Worm (Caenorhabditis elegans): ENCODE results near the gene R02F11.9.
"Not testable (repeated sequence)": the region's sequence is repeated elsewhere in the genome, so short reads cannot be mapped to it uniquely, and the experiment has no call there.

Gene R02F11.9

DNA sequence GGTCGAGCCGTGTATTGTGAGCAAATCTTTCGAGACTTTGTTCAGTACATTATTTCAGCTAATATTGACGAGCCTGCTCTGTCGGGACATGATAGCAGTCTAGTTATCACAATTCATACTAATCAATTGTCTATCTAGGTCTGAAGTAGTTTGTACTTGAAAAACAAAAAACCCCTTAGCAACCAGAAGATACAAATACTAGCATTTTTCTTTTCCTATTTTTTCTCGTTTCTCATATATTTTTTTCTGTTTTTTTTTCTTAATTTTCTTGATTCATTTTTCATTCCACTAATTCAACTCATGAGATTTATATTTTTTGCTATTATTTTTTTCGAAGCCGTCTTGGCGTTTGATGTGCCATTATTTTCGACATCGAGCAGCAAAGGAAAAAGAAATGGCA lies at the start of gene R02F11.9:
Gene R02F11.9 (plus strand): TSS at position 301 of the 400 bp plus-strand sequence.
- TF ChIP-seq dao-5 (tag; optimal IDR thresholded peaks at IDR 0.05) (no peak), W03F9.2 (tag; optimal IDR thresholded peaks at IDR 0.05) (no peak), him-1 (tag; optimal IDR thresholded peaks at IDR 0.05) (no peak)

ce11 chrV:4737727-4738126 lies 49.5 kb upstream of the R02F11.9 start, which contains the start of gene F39G3.2:
TSS of gene F39G3.2 (plus strand) at chrV:4737831.
- no peak for TF ChIP-seq W03F9.2 (tag; optimal IDR thresholded peaks at IDR 0.05)
- no peak for TF ChIP-seq dao-5 (tag; optimal IDR thresholded peaks at IDR 0.05)
- TF ChIP-seq him-1 (tag; optimal IDR thresholded peaks at IDR 0.05): no peak

DNA sequence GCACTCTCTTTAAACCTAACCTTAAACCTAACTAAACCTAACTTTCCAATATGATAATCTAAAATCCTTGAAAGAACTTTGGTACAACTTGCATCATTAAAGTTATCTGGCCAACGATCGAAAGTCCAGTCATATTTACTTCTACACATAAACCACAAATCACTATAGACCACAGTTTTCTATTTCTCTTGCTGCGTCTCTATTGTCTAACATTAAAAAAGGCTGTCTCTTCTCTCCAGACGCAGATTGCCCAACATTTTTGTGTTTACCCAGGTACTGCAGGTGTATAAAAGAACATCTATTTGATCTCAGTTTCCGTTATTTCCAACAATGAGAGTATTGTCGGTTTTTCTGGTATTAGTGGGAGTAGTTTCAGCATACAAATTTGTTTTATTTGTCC lies 45.1 kb upstream of the R02F11.9 start, which contains the start of gene ugt-61:
Gene ugt-61 (plus strand): TSS at position 233 of the 400 bp plus-strand sequence.
- TF ChIP-seq him-1 (tag; optimal IDR thresholded peaks at IDR 0.05) (no peak), dao-5 (tag; optimal IDR thresholded peaks at IDR 0.05) (no peak), W03F9.2 (tag; optimal IDR thresholded peaks at IDR 0.05) (no peak)

DNA sequence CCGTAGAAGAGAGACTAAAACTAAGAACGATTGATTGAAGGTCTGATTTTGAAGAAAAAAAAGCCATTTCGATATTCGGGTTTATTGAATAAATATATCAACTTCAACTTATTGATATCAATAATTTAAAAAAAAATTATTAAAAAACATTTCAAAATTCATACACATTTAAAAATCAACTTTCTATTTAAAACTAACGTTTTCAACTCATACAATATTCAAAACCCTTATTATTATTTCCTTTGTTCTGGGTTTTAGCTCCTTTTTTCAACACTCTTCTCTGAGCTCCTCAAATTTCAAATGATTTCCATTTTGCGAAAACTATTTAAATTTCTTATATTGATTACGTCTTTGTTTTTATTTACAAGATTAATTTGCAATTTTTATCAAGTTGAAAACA lies 42.0 kb upstream of the R02F11.9 start, which contains the start of gene C18G1.7:
Gene C18G1.7 (plus strand): TSS at position 301 of the 400 bp plus-strand sequence.
- TF ChIP-seq dao-5 (tag; optimal IDR thresholded peaks at IDR 0.05) (no peak), W03F9.2 (tag; optimal IDR thresholded peaks at IDR 0.05) (no peak), him-1 (tag; optimal IDR thresholded peaks at IDR 0.05) (no peak)

- no peak for TF ChIP-seq him-1 (tag; optimal IDR thresholded peaks at IDR 0.05)
- no peak for TF ChIP-seq dao-5 (tag; optimal IDR thresholded peaks at IDR 0.05)
- TF ChIP-seq W03F9.2 (tag; optimal IDR thresholded peaks at IDR 0.05): no peak
Measured at ce11 chrV:4750294-4750693, 37.0 kb upstream of the R02F11.9 start, which contains the start of gene C18G1.6. TSS of gene C18G1.6 (plus strand) at chrV:4750594.

DNA sequence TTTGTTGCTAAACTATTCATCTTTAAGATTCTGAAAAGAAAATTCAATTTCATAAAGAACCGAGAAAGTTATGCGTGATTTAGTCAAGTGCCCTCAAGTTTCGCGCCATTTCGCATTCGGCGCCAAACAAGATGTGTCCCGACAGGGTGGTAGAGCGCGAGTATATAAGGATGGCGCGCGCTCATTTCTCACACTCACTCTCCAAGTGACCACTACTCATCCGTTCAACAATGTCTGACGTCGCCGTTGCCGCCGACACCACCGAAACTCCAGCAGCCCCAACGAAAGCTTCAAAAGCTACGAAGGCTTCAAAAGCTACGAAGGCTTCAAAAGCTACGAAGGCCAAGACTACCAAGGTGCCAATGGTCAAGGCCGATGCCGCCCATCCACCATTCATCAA lies 33.1 kb upstream of the R02F11.9 start, which contains the start of gene hil-4:
Gene hil-4 (plus strand): TSS at position 191 of the 400 bp plus-strand sequence.
- TF ChIP-seq W03F9.2 (tag; optimal IDR thresholded peaks at IDR 0.05) (no peak), dao-5 (tag; optimal IDR thresholded peaks at IDR 0.05) (no peak), him-1 (tag; optimal IDR thresholded peaks at IDR 0.05) (no peak)

DNA sequence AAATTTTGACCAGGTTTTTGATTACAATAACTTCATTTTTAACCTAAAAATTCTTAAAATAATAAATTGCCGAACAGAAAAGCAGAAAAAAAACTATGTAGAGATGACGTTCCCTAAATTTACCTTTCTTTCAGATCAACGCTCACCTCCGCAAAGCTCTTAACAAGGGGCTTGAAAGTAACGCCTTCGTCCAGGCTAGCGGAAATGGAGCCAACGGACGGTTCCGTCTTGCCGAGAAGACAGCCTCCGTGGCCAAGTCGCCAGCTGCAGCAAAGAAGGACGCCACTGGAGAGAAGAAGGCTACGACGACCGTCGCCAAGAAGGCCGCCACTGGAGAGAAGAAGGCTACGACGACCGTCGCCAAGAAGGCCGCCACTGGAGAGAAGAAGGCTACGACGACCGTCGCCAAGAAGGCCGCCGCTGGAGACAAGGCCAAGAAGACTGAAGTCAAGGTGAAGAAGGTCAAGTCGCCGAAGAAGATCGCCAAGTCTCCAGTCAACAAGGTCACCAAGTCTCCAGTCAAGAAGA lies 32.5 kb upstream of the R02F11.9 start:
- TF ChIP-seq him-1 (tag; optimal IDR thresholded peaks at IDR 0.05) (no peak), W03F9.2 (tag; optimal IDR thresholded peaks at IDR 0.05) (no peak), dao-5 (tag; optimal IDR thresholded peaks at IDR 0.05) (no peak)

DNA sequence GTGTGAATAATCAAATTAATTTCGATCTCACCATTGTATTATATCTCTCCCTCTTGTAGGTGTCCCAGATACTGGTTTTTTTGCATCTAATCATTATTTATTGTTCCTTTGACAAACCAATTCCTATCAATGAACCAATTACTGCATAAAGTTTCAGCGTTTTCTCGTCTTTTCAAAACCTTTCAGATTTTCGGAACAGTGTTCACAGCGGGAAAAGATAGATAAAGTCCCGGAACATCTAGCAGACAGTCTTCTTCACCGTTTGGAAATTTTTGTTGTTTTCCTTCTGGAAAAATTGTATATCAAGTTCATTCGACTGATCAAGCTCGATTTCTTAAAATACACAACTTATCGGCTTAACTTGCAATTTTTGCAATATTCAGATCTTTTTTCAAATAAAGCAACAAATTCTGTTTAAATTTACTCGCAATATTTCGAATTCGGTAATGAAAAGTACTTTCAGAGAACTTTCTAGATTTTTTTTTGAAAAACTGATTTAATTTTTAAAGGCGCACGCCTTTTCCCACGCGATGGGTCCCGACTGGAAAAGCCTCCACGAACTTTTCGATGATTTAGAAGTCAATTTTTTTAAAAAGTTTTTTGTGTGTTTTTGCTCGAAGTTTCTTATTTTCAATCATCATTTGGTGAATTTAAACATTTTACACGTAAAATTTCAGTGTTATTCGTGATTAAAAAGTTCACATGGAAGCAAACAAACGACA lies 31.8 kb upstream of the R02F11.9 start, which contains the start of gene pgl-3:
Gene pgl-3 (plus strand): TSS at position 672 of the 722 bp plus-strand sequence.
- TF ChIP-seq dao-5 (tag; optimal IDR thresholded peaks at IDR 0.05) (no peak), W03F9.2 (tag; optimal IDR thresholded peaks at IDR 0.05) (no peak), him-1 (tag; optimal IDR thresholded peaks at IDR 0.05) (no peak)

ce11 chrV:4758019-4758418 lies 29.2 kb upstream of the R02F11.9 start:
- no peak for TF ChIP-seq him-1 (tag; optimal IDR thresholded peaks at IDR 0.05)
- TF ChIP-seq dao-5 (tag; optimal IDR thresholded peaks at IDR 0.05): no peak
- TF ChIP-seq W03F9.2 (tag; optimal IDR thresholded peaks at IDR 0.05): no peak

DNA sequence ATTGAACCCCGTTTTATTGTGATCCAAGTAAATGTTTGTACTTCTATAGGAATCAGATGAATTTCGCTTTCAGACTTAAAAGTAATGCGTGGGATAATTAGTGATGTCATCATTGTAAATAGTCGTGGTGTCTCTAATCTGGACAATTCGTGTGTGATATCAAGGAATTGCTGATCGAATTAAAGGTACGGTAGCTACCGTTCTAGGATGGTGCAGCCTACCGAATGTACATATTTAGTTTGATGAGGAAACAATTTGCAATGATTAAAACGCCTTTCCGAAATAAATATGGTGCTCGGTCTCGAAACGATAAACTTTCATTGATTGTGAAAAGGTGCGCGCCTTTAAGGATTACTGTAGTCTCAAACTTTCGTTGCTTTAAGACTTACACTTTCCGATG lies 28.7 kb upstream of the R02F11.9 start:
- TF ChIP-seq W03F9.2 (tag; optimal IDR thresholded peaks at IDR 0.05) (no peak), dao-5 (tag; optimal IDR thresholded peaks at IDR 0.05) (no peak), him-1 (tag; optimal IDR thresholded peaks at IDR 0.05) (no peak)

- not testable (repeated sequence) for TF ChIP-seq dao-5, him-1, W03F9.2 (tag; optimal IDR thresholded peaks at IDR 0.05)
Measured at ce11 chrV:4760674-4761073, 26.6 kb upstream of the R02F11.9 start, which contains the start of gene bgnt-1.4. TSS of gene bgnt-1.4 (plus strand) at chrV:4760974.

ce11 chrV:4766501-4766900 lies 20.8 kb upstream of the R02F11.9 start, which contains the start of gene C18G1.8:
TSS of gene C18G1.8 (minus strand) at chrV:4766601.
- TF ChIP-seq dao-5 (tag; optimal IDR thresholded peaks at IDR 0.05) (no peak), W03F9.2 (tag; optimal IDR thresholded peaks at IDR 0.05) (no peak), him-1 (tag; optimal IDR thresholded peaks at IDR 0.05) (no peak)

- TF ChIP-seq dao-5 (tag; optimal IDR thresholded peaks at IDR 0.05) (no peak), him-1 (tag; optimal IDR thresholded peaks at IDR 0.05) (no peak), W03F9.2 (tag; optimal IDR thresholded peaks at IDR 0.05) (no peak)
Measured at ce11 chrV:4769633-4770032, 17.6 kb upstream of the R02F11.9 start, which contains the start of gene C18G1.9. TSS of gene C18G1.9 (minus strand) at chrV:4769733.

- TF ChIP-seq dao-5 (tag; optimal IDR thresholded peaks at IDR 0.05): no peak
- no peak for TF ChIP-seq W03F9.2 (tag; optimal IDR thresholded peaks at IDR 0.05)
- no peak for TF ChIP-seq him-1 (tag; optimal IDR thresholded peaks at IDR 0.05)
Measured at ce11 chrV:4770408-4770947, 16.8 kb upstream of the R02F11.9 start, which contains the start of gene elt-7. TSS of gene elt-7 (plus strand) at chrV:4770670.

All from whole organism, L4/young adult.